Fruit fly (Drosophila melanogaster): Measurements from ENCODE around the gene bru2.

bru2 gene

dm6 chr2L:12343634-12344269, at the start of gene bru2, which contains the start of gene CG43813:
Gene bru2 (plus strand): TSS chr2L:12344219.
Gene CG43813 (minus strand): TSS chr2L:12344266.
- peak; percentile 73 for TF ChIP-seq sr (GFP tag; IDR thresholded peaks at IDR 0.05)
- peak; percentile 12 for TF ChIP-seq sens (GFP tag)
- TF ChIP-seq Xrp1 (GFP tag; IDR thresholded peaks at IDR 0.05) = no peak
- no peak for TF ChIP-seq CG15601 (tag; optimal IDR thresholded peaks at IDR 0.05)
- peak; percentile 54 for TF ChIP-seq CG8359 (GFP tag; optimal IDR thresholded peaks at IDR 0.05; ENCODE audit: borderline replicate concordance)
- TF ChIP-seq nerfin-2 (GFP tag; IDR thresholded peaks at IDR 0.05; ENCODE audit: partially characterized antibody) = no peak

- TF ChIP-seq row (GFP tag; IDR thresholded peaks at IDR 0.05) (no peak; the same call in 1 of the 3 replicates), vnd (GFP tag; IDR thresholded peaks at IDR 0.05; ENCODE audit: partially characterized antibody) (no peak), peb (GFP tag; IDR thresholded peaks at IDR 0.05) (no peak), Oaz (GFP tag; IDR thresholded peaks at IDR 0.05) (no peak), Rfx (GFP tag; IDR thresholded peaks at IDR 0.05) (no peak), CG15269 (tag; optimal IDR thresholded peaks at IDR 0.05) (peak; percentile 25), knrl (GFP tag; IDR thresholded peaks at IDR 0.05; ENCODE audit: partially characterized antibody) (0 out of 3 replicates have a peak, but pooled peaks have one; percentile 17), CG12659 (GFP tag; optimal IDR thresholded peaks at IDR 0.05) (no peak), ewg (GFP tag; optimal IDR thresholded peaks at IDR 0.05) (peak; percentile 1), YL-1 (GFP tag; optimal IDR thresholded peaks at IDR 0.05) (no peak), Rx (GFP tag; IDR thresholded peaks at IDR 0.05) (no peak), gem (tag; optimal IDR thresholded peaks at IDR 0.05) (peak; percentile 40), CG10654 (GFP tag; optimal IDR thresholded peaks at IDR 0.05) (no peak), sens (GFP tag) (peak; percentile 72), ci (GFP tag; IDR thresholded peaks at IDR 0.05) (no peak), ATbp (GFP tag; optimal IDR thresholded peaks at IDR 0.05) (no peak), Hr3 (GFP tag; optimal IDR thresholded peaks at IDR 0.05) (no peak), pan (optimal IDR thresholded peaks at IDR 0.05) (no peak), pan (GFP tag; optimal IDR thresholded peaks at IDR 0.05 in 1 of 2, IDR thresholded peaks at IDR 0.05 in 1 of 2) (peak in 1 of 2 experiments; percentile 10), CG1792 (GFP tag; optimal IDR thresholded peaks at IDR 0.05) (no peak), CG9817 (tag; optimal IDR thresholded peaks at IDR 0.05) (peak; percentile 1), seq (GFP tag; IDR thresholded peaks at IDR 0.05) (0 out of 2 replicates have a peak, but pooled peaks have one; percentile 24), crol (GFP tag; IDR thresholded peaks at IDR 0.05) (no peak), onecut (GFP tag; IDR thresholded peaks at IDR 0.05) (0 out of 2 replicates have a peak, but pooled peaks have one; percentile 12), Meics (GFP tag; optimal IDR thresholded peaks at IDR 0.05) (peak; percentile 16), Atf3 (GFP tag; optimal IDR thresholded peaks at IDR 0.05) (no peak), trh (GFP tag; optimal IDR thresholded peaks at IDR 0.05) (no peak), Oli (tag; optimal IDR thresholded peaks at IDR 0.05) (peak; percentile 6), Drgx (GFP tag; IDR thresholded peaks at IDR 0.05) (no peak), ftz-f1 (GFP tag; optimal IDR thresholded peaks at IDR 0.05) (no peak), nerfin-2 (GFP tag; IDR thresholded peaks at IDR 0.05; ENCODE audit: partially characterized antibody) (no peak), Hmr (GFP tag; optimal IDR thresholded peaks at IDR 0.05) (peak; percentile 32), CG11504 (tag; optimal IDR thresholded peaks at IDR 0.05) (no peak), CG13624 (GFP tag; optimal IDR thresholded peaks at IDR 0.05) (no peak), nom (GFP tag; optimal IDR thresholded peaks at IDR 0.05) (no peak), fd3F (GFP tag; optimal IDR thresholded peaks at IDR 0.05) (no peak), CG6791 (GFP tag; IDR thresholded peaks at IDR 0.05; ENCODE audit: partially characterized antibody) (no peak), Mrtf (GFP tag; IDR thresholded peaks at IDR 0.05) (0 out of 3 replicates have a peak, but pooled peaks have one; percentile 24), pnt (GFP tag; optimal IDR thresholded peaks at IDR 0.05) (no peak), eyg (GFP tag; optimal IDR thresholded peaks at IDR 0.05) (no peak), corto (GFP tag; optimal IDR thresholded peaks at IDR 0.05) (no peak), CG5180 (GFP tag; optimal IDR thresholded peaks at IDR 0.05) (no peak), lab (GFP tag; optimal IDR thresholded peaks at IDR 0.05) (peak; percentile 45), gcm2 (GFP tag; optimal IDR thresholded peaks at IDR 0.05) (no peak)
Measured at dm6 chr2L:12314838-12315237, 29.2 kb upstream of the bru2 start.

All from whole organism, embryonic.